Worm (Caenorhabditis elegans): ENCODE data around the gene T02H6.10.

Gene T02H6.10

ce11 chrII:682326-682725 lies 1.8 kb upstream of the T02H6.10 start, which contains the start of gene T02H6.7:
Gene T02H6.7 (plus strand): TSS chrII:682626.
- TF ChIP-seq ztf-16 (tag; optimal IDR thresholded peaks at IDR 0.05): no peak
- TF ChIP-seq hlh-30 (tag; optimal IDR thresholded peaks at IDR 0.05; ENCODE audit: insufficient read depth): no peak
- no peak for TF ChIP-seq sox-2 (GFP tag; IDR thresholded peaks at IDR 0.05)

ce11 chrII:678581-678980 lies 1.9 kb downstream of the T02H6.10 start, which contains the start of gene T02H6.9:
Gene T02H6.9 (plus strand): TSS chrII:678881.
- TF ChIP-seq F13H6.1 (tag; optimal IDR thresholded peaks at IDR 0.05) (no peak), dmd-4 (tag; optimal IDR thresholded peaks at IDR 0.05; ENCODE audit: borderline replicate concordance) (no peak), K02D7.2 (tag; optimal IDR thresholded peaks at IDR 0.05) (no peak), ceh-45 (GFP tag; IDR thresholded peaks at IDR 0.05) (no peak), ztf-16 (tag; optimal IDR thresholded peaks at IDR 0.05) (no peak), elt-2 (tag; optimal IDR thresholded peaks at IDR 0.05) (no peak), pha-4 (tag; optimal IDR thresholded peaks at IDR 0.05) (no peak), pha-2 (tag; optimal IDR thresholded peaks at IDR 0.05) (no peak), unc-86 (tag; optimal IDR thresholded peaks at IDR 0.05) (no peak), ama-1 (optimal IDR thresholded peaks at IDR 0.05) (no peak), unc-55 (GFP tag; optimal IDR thresholded peaks at IDR 0.05) (no peak), ref-2 (tag; optimal IDR thresholded peaks at IDR 0.05) (no peak)

ce11 chrII:675822-676221 lies 4.7 kb downstream of the T02H6.10 start:
- TF ChIP-seq ama-1 (optimal IDR thresholded peaks at IDR 0.05): no peak
- no peak for TF ChIP-seq hlh-8 (tag; optimal IDR thresholded peaks at IDR 0.05)
- no peak for TF ChIP-seq sox-2 (GFP tag; IDR thresholded peaks at IDR 0.05)
- no peak for TF ChIP-seq elt-4 (tag; optimal IDR thresholded peaks at IDR 0.05)
- TF ChIP-seq unc-3 (GFP tag; conservative IDR thresholded peaks at IDR 0.05): no peak
- no peak for TF ChIP-seq unc-3 (tag; optimal IDR thresholded peaks at IDR 0.05)
- no peak for TF ChIP-seq ceh-45 (GFP tag; IDR thresholded peaks at IDR 0.05)
- no peak for TF ChIP-seq pha-2 (tag; optimal IDR thresholded peaks at IDR 0.05)
- no peak for TF ChIP-seq elt-2 (tag; optimal IDR thresholded peaks at IDR 0.05)
- TF ChIP-seq ref-2 (tag; optimal IDR thresholded peaks at IDR 0.05): no peak
- no peak for TF ChIP-seq dve-1 (tag; optimal IDR thresholded peaks at IDR 0.05)
- no peak for TF ChIP-seq fkh-6 (tag; optimal IDR thresholded peaks at IDR 0.05)
- TF ChIP-seq ceh-19 (GFP tag; optimal IDR thresholded peaks at IDR 0.05): no peak
- no peak for TF ChIP-seq ceh-6 (GFP tag; optimal IDR thresholded peaks at IDR 0.05)
- TF ChIP-seq che-1 (tag; optimal IDR thresholded peaks at IDR 0.05): no peak
- no peak for TF ChIP-seq T23F11.4 (GFP tag; optimal IDR thresholded peaks at IDR 0.05)

- no peak for TF ChIP-seq ceh-24 (tag; optimal IDR thresholded peaks at IDR 0.05)
Observed at ce11 chrII:675303-675702, 5.2 kb downstream of the T02H6.10 start, which contains the start of gene Y39F10C.1. Gene Y39F10C.1 (plus strand): TSS chrII:675603.

ce11 chrII:674116-674515 lies 6.4 kb downstream of the T02H6.10 start, which contains the start of gene Y39F10C.3:
Gene Y39F10C.3 (plus strand): TSS chrII:674416.
- no peak for TF ChIP-seq sdc-2 (tag; optimal IDR thresholded peaks at IDR 0.05)
- no peak for TF ChIP-seq rnt-1 (tag; optimal IDR thresholded peaks at IDR 0.05)
- no peak for TF ChIP-seq pros-1 (tag; optimal IDR thresholded peaks at IDR 0.05)
- TF ChIP-seq npax-4 (tag; optimal IDR thresholded peaks at IDR 0.05): no peak
- no peak for TF ChIP-seq hlh-6 (tag; optimal IDR thresholded peaks at IDR 0.05)
- TF ChIP-seq ets-4 (tag; optimal IDR thresholded peaks at IDR 0.05): no peak
- no peak for TF ChIP-seq odd-2 (tag; optimal IDR thresholded peaks at IDR 0.05)
- TF ChIP-seq gmeb-2 (tag; optimal IDR thresholded peaks at IDR 0.05): no peak
- TF ChIP-seq ceh-34 (tag; optimal IDR thresholded peaks at IDR 0.05): no peak
- no peak for TF ChIP-seq nhr-11 (tag; optimal IDR thresholded peaks at IDR 0.05)
- no peak for TF ChIP-seq Y22D7AL.16 (tag; optimal IDR thresholded peaks at IDR 0.05)
- no peak for TF ChIP-seq dmd-4 (tag; optimal IDR thresholded peaks at IDR 0.05; ENCODE audit: borderline replicate concordance)

All from whole organism, late embryonic.